Worm (Caenorhabditis elegans) whole organism, L4 larva: ENCODE results near the gene C04C11.25.
A peak's percentile ranks its signal among the peaks of the same experiment; 100 is the strongest.

Experiments
- D1046.2 ChIP-seq: fragments of 200-800 bp; sonication (Bioruptor generic); IDR thresholded peaks from 2 replicates; pipeline ENCODE4 v1.3.6; 2022; ENCODE audit warnings: missing genetic modification characterization, missing compliant biosample characterization
- aha-1 ChIP-seq: fragments of 150-350 bp; peaks from one replicate; lab custom pipeline; 2014; ENCODE audit warnings: missing biosample characterization, missing genetic modification characterization
- aly-2 ChIP-seq: sonication (generic microtip); optimal IDR thresholded peaks from 2 replicates; lab custom pipeline; 2018; ENCODE audit warnings: missing biosample characterization, missing genetic modification characterization
- ama-1 ChIP-seq: fragments of 150-350 bp; optimal IDR thresholded peaks from 2 replicates; lab custom pipeline; 2014; ENCODE audit warnings: inconsistent platforms, mixed read lengths
- arid-1 ChIP-seq: fragments of 200-800 bp; sonication (Bioruptor generic); conservative IDR thresholded peaks from 2 replicates; pipeline ENCODE4 v1.3.6; 2022; ENCODE audit warnings: missing genetic modification reagents, missing genetic modification characterization, missing compliant biosample characterization
- ceh-20 ChIP-seq: fragments of 200-800 bp; sonication (Bioruptor generic); IDR thresholded peaks from 2 replicates; pipeline ENCODE4 v1.3.6; 2022; ENCODE audit warnings: missing genetic modification reagents, missing genetic modification characterization, missing compliant biosample characterization
- ceh-28 ChIP-seq: fragments of 150-350 bp; optimal IDR thresholded peaks from 2 replicates; lab custom pipeline; 2014; ENCODE audit warnings: missing biosample characterization, missing genetic modification reagents, missing genetic modification characterization
- ceh-82 ChIP-seq: sonication (generic microtip); optimal IDR thresholded peaks from 2 replicates; lab custom pipeline; 2017; ENCODE audit warnings: missing biosample characterization, missing genetic modification characterization
- daf-16 ChIP-seq, 3 experiments: sonication (generic microtip); optimal IDR thresholded peaks; 2 replicates each; lab custom pipeline; 2016 to 2017; ENCODE audit warnings: missing genetic modification characterization in 3 of 3, missing genetic modification reagents in 3 of 3, mild to moderate bottlenecking in 2 of 3, missing compliant biosample characterization in 2 of 3, missing biosample characterization in 1 of 3, moderate library complexity in 1 of 3
- daf-19 ChIP-seq: fragments of 200-800 bp; sonication (Bioruptor generic); conservative IDR thresholded peaks from 2 replicates; pipeline ENCODE4 v1.3.6; 2022; ENCODE audit warnings: missing genetic modification characterization, missing compliant biosample characterization
- dmd-6 ChIP-seq: fragments of 200-800 bp; sonication (Bioruptor generic); IDR thresholded peaks from 2 replicates; pipeline ENCODE4 v1.3.6; 2022; ENCODE audit warnings: missing genetic modification reagents, missing genetic modification characterization, missing compliant biosample characterization
- dmd-9 ChIP-seq: fragments of 200-800 bp; sonication (Bioruptor generic); IDR thresholded peaks from 2 replicates; pipeline ENCODE4 v1.3.6; 2022; ENCODE audit warnings: missing genetic modification reagents, missing genetic modification characterization, missing compliant biosample characterization
- dve-1 ChIP-seq: sonication (generic microtip); optimal IDR thresholded peaks from 2 replicates; lab custom pipeline; 2017; ENCODE audit warnings: antibody characterized with exemption, mild to moderate bottlenecking, missing genetic modification characterization, missing compliant biosample characterization; ENCODE audit not compliant: insufficient read depth
- egl-43 ChIP-seq: fragments of 200-800 bp; sonication (Bioruptor generic); IDR thresholded peaks from 2 replicates; pipeline ENCODE4 v1.3.6; 2022; ENCODE audit warnings: missing genetic modification reagents, missing genetic modification characterization, missing compliant biosample characterization
- fos-1 ChIP-seq: fragments of 150-350 bp; optimal IDR thresholded peaks from 2 replicates; lab custom pipeline; 2014; ENCODE audit warnings: missing biosample characterization, missing genetic modification characterization
- gei-8 ChIP-seq: fragments of 200-800 bp; sonication (Bioruptor generic); optimal IDR thresholded peaks from 2 replicates; lab custom pipeline; 2018; ENCODE audit warnings: mild to moderate bottlenecking, missing genetic modification characterization, missing compliant biosample characterization
- hif-1 ChIP-seq, 2 experiments: sonication (generic microtip); optimal IDR thresholded peaks; 2 replicates each; lab custom pipeline; 2016 to 2017; ENCODE audit warnings: missing compliant biosample characterization in 2 of 2, missing genetic modification characterization in 2 of 2, missing genetic modification reagents in 2 of 2, missing genotype in 2 of 2, mild to moderate bottlenecking in 1 of 2
- hlh-11 ChIP-seq: fragments of 200-800 bp; sonication (Bioruptor generic); optimal IDR thresholded peaks from 2 replicates; lab custom pipeline; 2018; ENCODE audit warnings: mild to moderate bottlenecking, missing genetic modification characterization, missing compliant biosample characterization
- hlh-30 ChIP-seq: sonication (generic microtip); optimal IDR thresholded peaks from 2 replicates; lab custom pipeline; 2017; ENCODE audit warnings: antibody characterized with exemption, mild to moderate bottlenecking, missing genetic modification characterization, missing compliant biosample characterization; ENCODE audit not compliant: insufficient read depth
- hmg-1.1 ChIP-seq: fragments of 200-800 bp; sonication (Bioruptor generic); IDR thresholded peaks from 2 replicates; pipeline ENCODE4 v1.3.6; 2022; ENCODE audit warnings: missing genetic modification reagents, missing genetic modification characterization, missing compliant biosample characterization
- lin-39 ChIP-seq: fragments of 150-350 bp; optimal IDR thresholded peaks from 2 replicates; lab custom pipeline; 2014; ENCODE audit warnings: missing biosample characterization, missing genetic modification reagents, missing genetic modification characterization
- lir-3 ChIP-seq: sonication (generic microtip); optimal IDR thresholded peaks from 2 replicates; lab custom pipeline; 2016; ENCODE audit warnings: mild to moderate bottlenecking, missing genetic modification characterization, missing compliant biosample characterization
- lsy-2 ChIP-seq, 2 experiments: fragments of 150-350 bp in 1 of 2; sonication (generic microtip) in 1 of 2; optimal IDR thresholded peaks; 2 replicates each; lab custom pipeline; 2014 to 2017; ENCODE audit warnings: missing biosample characterization in 2 of 2, missing genetic modification characterization in 2 of 2
- madf-9 ChIP-seq: fragments of 200-800 bp; sonication (Bioruptor generic); conservative IDR thresholded peaks from 2 replicates; pipeline ENCODE4 v1.3.6; 2022; ENCODE audit warnings: missing genetic modification reagents, missing genetic modification characterization, missing compliant biosample characterization
- mdl-1 ChIP-seq, 2 experiments: fragments of 150-350 bp in 1 of 2; sonication (generic microtip) in 1 of 2; optimal IDR thresholded peaks; 2 replicates each; lab custom pipeline; 2014 to 2017; ENCODE audit warnings: missing biosample characterization in 2 of 2, missing genetic modification characterization in 2 of 2
- mep-1 ChIP-seq: fragments of 150-350 bp; sonication (generic microtip); optimal IDR thresholded peaks from 3 replicates; lab custom pipeline; 2014; ENCODE audit warnings: missing biosample characterization, missing genetic modification characterization
- mes-2 ChIP-seq: sonication (generic microtip); optimal IDR thresholded peaks from 2 replicates; lab custom pipeline; 2016; ENCODE audit warnings: missing genotype, mild to moderate bottlenecking, missing genetic modification characterization, missing compliant biosample characterization; ENCODE audit not compliant: poor library complexity, severe bottlenecking
- mxl-2 ChIP-seq: fragments of 200-800 bp; sonication (Bioruptor generic); conservative IDR thresholded peaks from 2 replicates; pipeline ENCODE4 v1.3.6; 2022; ENCODE audit warnings: missing genetic modification reagents, missing genetic modification characterization, missing compliant biosample characterization
- mxl-3 ChIP-seq: fragments of 200-800 bp; sonication (Bioruptor generic); optimal IDR thresholded peaks from 2 replicates; lab custom pipeline; 2018; ENCODE audit warnings: mild to moderate bottlenecking, missing genetic modification characterization, missing compliant biosample characterization
- nhr-10 ChIP-seq: fragments of 150-350 bp; optimal IDR thresholded peaks from 2 replicates; lab custom pipeline; 2014; ENCODE audit warnings: missing biosample characterization, missing genetic modification characterization
- nhr-237 ChIP-seq: sonication (generic microtip); optimal IDR thresholded peaks from 2 replicates; lab custom pipeline; 2017; ENCODE audit warnings: missing biosample characterization, missing genetic modification characterization
- nhr-28 ChIP-seq: fragments of 150-350 bp; optimal IDR thresholded peaks from 2 replicates; lab custom pipeline; 2014; ENCODE audit warnings: missing biosample characterization, missing genetic modification characterization
- nhr-42 ChIP-seq: fragments of 200-800 bp; sonication (Bioruptor generic); IDR thresholded peaks from 2 replicates; pipeline ENCODE4 v1.3.6; 2022; ENCODE audit warnings: missing genetic modification characterization, missing compliant biosample characterization
- nhr-6 ChIP-seq: fragments of 150-350 bp; optimal IDR thresholded peaks from 2 replicates; lab custom pipeline; 2014; ENCODE audit warnings: missing biosample characterization, missing genetic modification characterization
- pqm-1 ChIP-seq: sonication (generic microtip); optimal IDR thresholded peaks from 2 replicates; lab custom pipeline; 2017; ENCODE audit warnings: missing biosample characterization, missing genetic modification characterization
- rbr-2 ChIP-seq: sonication (generic microtip); optimal IDR thresholded peaks from 2 replicates; lab custom pipeline; 2016; ENCODE audit warnings: missing genotype, missing genetic modification characterization, missing compliant biosample characterization
- set-16 ChIP-seq: fragments of 200-800 bp; sonication (Bioruptor generic); IDR thresholded peaks from 2 replicates; pipeline ENCODE4 v1.3.6; 2022; ENCODE audit warnings: missing genetic modification reagents, missing genetic modification characterization, missing compliant biosample characterization
- snpc-4 ChIP-seq: fragments of 150-350 bp; optimal IDR thresholded peaks from 2 replicates; lab custom pipeline; 2014; ENCODE audit warnings: missing biosample characterization, missing genetic modification characterization
- tag-97 ChIP-seq: fragments of 200-800 bp; sonication (Bioruptor generic); IDR thresholded peaks from 2 replicates; pipeline ENCODE4 v1.3.6; 2022; ENCODE audit warnings: missing genetic modification characterization, missing compliant biosample characterization
- tra-1 ChIP-seq: fragments of 200-800 bp; sonication (Bioruptor generic); IDR thresholded peaks from 2 replicates; pipeline ENCODE4 v1.3.6; 2022; ENCODE audit warnings: missing genetic modification reagents, missing genetic modification characterization, missing compliant biosample characterization
- unc-62 ChIP-seq, 3 experiments: fragments of 150-350 bp in 1 of 3; sonication (generic microtip); optimal IDR thresholded peaks in 2 of 3; peaks in 1 of 3; 1 replicate in 1 of 3; 2 replicates in 2 of 3; lab custom pipeline; 2014 to 2017; ENCODE audit warnings: missing biosample characterization in 3 of 3, missing genetic modification characterization in 3 of 3, missing genetic modification reagents in 3 of 3, missing genotype in 1 of 3

Gene C04C11.25

DNA sequence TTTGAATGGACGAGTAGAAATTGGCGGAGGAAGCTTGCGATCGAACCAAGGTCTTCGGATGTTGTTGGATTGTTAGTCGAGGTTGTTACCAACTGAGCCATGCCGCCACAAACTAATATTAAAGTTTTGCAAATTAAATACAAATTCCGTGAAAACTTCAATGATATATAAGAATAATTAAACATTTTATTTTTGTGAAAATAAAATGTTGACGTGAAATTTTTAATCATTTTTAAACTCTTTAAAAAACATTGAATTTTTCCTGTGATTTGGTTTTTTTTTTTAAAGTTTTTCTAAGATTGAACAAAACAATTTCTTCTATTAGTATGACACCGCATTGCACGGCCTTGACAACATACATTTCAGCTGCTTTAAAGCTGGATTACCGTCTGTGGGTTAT lies 24.6 kb downstream of the C04C11.25 start, which contains the start of gene C31E10.11:
C31E10.11 (minus strand) TSS at position 101 of the 400 bp plus-strand sequence.
- TF ChIP-seq lir-3 (tag; lab: Kevin White, UChicago) (no peak), egl-43 (no peak), madf-9 (GFP tag; lab: Robert Waterston, UW) (no peak), tra-1 (GFP tag; lab: Robert Waterston, UW) (no peak), nhr-10 (tag; lab: Kevin White, UChicago) (no peak), ceh-82 (tag; lab: Kevin White, UChicago) (no peak), tag-97 (no peak), dmd-6 (GFP tag; lab: Robert Waterston, UW) (no peak), lin-39 (tag; lab: Kevin White, UChicago) (no peak), nhr-42 (GFP tag; lab: Robert Waterston, UW) (no peak), D1046.2 (GFP tag; lab: Robert Waterston, UW) (no peak), rbr-2 (tag; lab: Kevin White, UChicago) (no peak)

DNA sequence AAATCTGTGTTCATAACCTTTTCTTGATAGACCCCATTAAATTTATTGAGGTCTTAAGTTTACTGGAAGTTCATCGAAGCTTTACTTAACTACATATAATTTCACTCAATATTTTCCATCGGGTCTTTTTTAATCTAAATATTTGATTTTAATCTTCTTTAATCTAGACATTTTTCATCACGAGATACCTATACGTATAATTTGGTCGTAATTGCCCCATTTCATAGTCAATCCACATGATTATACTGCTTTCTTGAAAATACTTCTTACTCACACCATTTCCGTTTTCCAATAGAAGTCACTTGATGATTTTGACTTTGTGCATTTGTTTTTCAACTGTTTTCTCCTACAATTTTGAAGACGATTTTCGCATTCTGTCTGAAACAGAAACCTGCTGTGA lies 29.0 kb downstream of the C04C11.25 start, which contains the start of gene irld-24:
irld-24 (plus strand) TSS at position 301 of the 400 bp plus-strand sequence.
- TF ChIP-seq ama-1 (lab: Kevin White, UChicago) (no peak), aly-2 (tag; lab: Kevin White, UChicago) (no peak), rbr-2 (tag; lab: Kevin White, UChicago) (no peak), snpc-4 (no peak), set-16 (GFP tag; lab: Robert Waterston, UW) (no peak), arid-1 (GFP tag; lab: Robert Waterston, UW) (no peak), mxl-2 (GFP tag; lab: Robert Waterston, UW) (no peak), fos-1 (no peak)

- peak; percentile 24 for TF ChIP-seq pqm-1 (tag; lab: Kevin White, UChicago)
- TF ChIP-seq, all 104 proteins: peak for 1; not testable (repeated sequence) for 103
These were observed 34.8 kb downstream of the C04C11.25 start, which contains the start of gene arrd-24 for ce11 chrX:13980417-13980816. TSS of gene arrd-24 (minus strand) at chrX:13980517.

ce11 chrX:13977439-13978118 lies 37.7 kb downstream of the C04C11.25 start, which contains the start of gene F48F7.6:
TSS of gene F48F7.6 (plus strand) at chrX:13977829.
- TF ChIP-seq ceh-28 (peak; percentile 18), dmd-6 (GFP tag; lab: Robert Waterston, UW) (0 out of 2 replicates have a peak, but pooled peaks have one; percentile 8), hmg-1.1 (GFP tag; lab: Robert Waterston, UW) (peak; percentile 62), daf-19 (no peak), daf-16 (GFP tag; optimal IDR thresholded peaks at IDR 0.05; lab: Kevin White, UChicago) (no peak), daf-16 (tag; optimal IDR thresholded peaks at IDR 0.05; lab: Kevin White, UChicago) (peak; percentile 64), hif-1 (tag; optimal IDR thresholded peaks at IDR 0.05; lab: Kevin White, UChicago) (peak in 1 of 2 experiments; percentile 31), nhr-6 (peak; percentile 34), nhr-28 (peak; percentile 23), dve-1 (tag; lab: Kevin White, UChicago) (peak; percentile 39), ceh-20 (GFP tag; lab: Robert Waterston, UW) (no peak), aha-1 (peak; percentile 50), nhr-10 (tag; lab: Kevin White, UChicago) (no peak), mxl-3 (GFP tag; lab: Kevin White, UChicago) (peak; percentile 33), lsy-2 (tag; optimal IDR thresholded peaks at IDR 0.05; lab: Kevin White, UChicago) (peak in 1 of 2 experiments; percentile 48), hlh-11 (peak; percentile 40), mes-2 (tag; lab: Kevin White, UChicago) (peak; percentile 58), dmd-9 (GFP tag; lab: Robert Waterston, UW) (no peak), hlh-30 (peak; percentile 48), unc-62 (GFP tag; optimal IDR thresholded peaks at IDR 0.05 in 1 of 2; lab: Kevin White, UChicago) (peak in 1 of 2 experiments; percentile 98), unc-62 (tag; optimal IDR thresholded peaks at IDR 0.05; lab: Kevin White, UChicago) (no peak), gei-8 (GFP tag; lab: Kevin White, UChicago) (no peak), nhr-42 (GFP tag; lab: Robert Waterston, UW) (no peak), rbr-2 (tag; lab: Kevin White, UChicago) (peak; percentile 39), nhr-237 (tag; lab: Kevin White, UChicago) (no peak), mep-1 (tag; lab: Kevin White, UChicago) (peak; percentile 18), fos-1 (no peak), mdl-1 (tag; optimal IDR thresholded peaks at IDR 0.05; lab: Kevin White, UChicago) (peak in 1 of 2 experiments; percentile 72)
